Fruit fly (Drosophila melanogaster) whole organism, embryonic: ENCODE measurements around the gene Cpr66Cb.

Experiments used
- Ada2b ChIP-seq: fragments of 200-800 bp; sonication (Bioruptor generic); IDR thresholded peaks from 2 replicates; pipeline ENCODE4 v1.3.6; 2022; ENCODE audit warnings: missing biosample characterization, missing genetic modification characterization
- B-H2 ChIP-seq: fragments of 200-800 bp; sonication (Bioruptor generic); optimal IDR thresholded peaks from 2 replicates; lab custom pipeline; 2018; ENCODE audit warnings: missing biosample characterization, mild to moderate bottlenecking, missing genetic modification characterization
- Bdp1 ChIP-seq: fragments of 200-800 bp; sonication (Bioruptor generic); optimal IDR thresholded peaks from 3 replicates; lab custom pipeline; 2016; ENCODE audit warnings: missing biosample characterization, missing genetic modification characterization
- CG11504 ChIP-seq: fragments of 200-800 bp; sonication (Bioruptor generic); optimal IDR thresholded peaks from 3 replicates; lab custom pipeline; 2019; ENCODE audit warnings: missing biosample characterization, mild to moderate bottlenecking, missing genetic modification characterization, moderate library complexity
- CG14014 ChIP-seq: fragments of 200-800 bp; sonication (Bioruptor generic); IDR thresholded peaks from 2 replicates; pipeline ENCODE4 v1.3.6; 2022; ENCODE audit warnings: missing biosample characterization, missing genetic modification characterization
- CG14667 ChIP-seq: fragments of 200-800 bp; sonication (Bioruptor generic); IDR thresholded peaks from 2 replicates; pipeline ENCODE4 v1.3.6; 2022; ENCODE audit warnings: missing biosample characterization, missing genetic modification characterization
- CG15011 ChIP-seq: fragments of 200-800 bp; sonication (Bioruptor generic); optimal IDR thresholded peaks from 3 replicates; lab custom pipeline; 2018; ENCODE audit warnings: missing biosample characterization, mild to moderate bottlenecking, missing genetic modification characterization
- CG16863 ChIP-seq: fragments of 200-800 bp; sonication (Bioruptor generic); optimal IDR thresholded peaks from 3 replicates; lab custom pipeline; 2016; ENCODE audit warnings: missing biosample characterization, missing genetic modification characterization
- CG17359 ChIP-seq: fragments of 200-800 bp; sonication (Bioruptor generic); optimal IDR thresholded peaks from 3 replicates; lab custom pipeline; 2018; ENCODE audit warnings: missing biosample characterization, mild to moderate bottlenecking, missing genetic modification characterization, moderate library complexity
- CG1832 ChIP-seq: fragments of 200-800 bp; sonication (Bioruptor generic); optimal IDR thresholded peaks from 2 replicates; lab custom pipeline; 2017; ENCODE audit warnings: missing biosample characterization, mild to moderate bottlenecking, missing genetic modification characterization, inconsistent platforms
- CG18476 ChIP-seq: fragments of 200-800 bp; sonication (Bioruptor generic); optimal IDR thresholded peaks from 2 replicates; lab custom pipeline; 2016; ENCODE audit warnings: missing biosample characterization, mild to moderate bottlenecking, missing genetic modification characterization
- CG18599 ChIP-seq: fragments of 200-800 bp; sonication (Bioruptor generic); optimal IDR thresholded peaks from 3 replicates; lab custom pipeline; 2017; ENCODE audit warnings: missing biosample characterization, missing genetic modification characterization, mild to moderate bottlenecking, moderate library complexity, missing genetic modification reagents
- CG2712 ChIP-seq: fragments of 200-800 bp; optimal IDR thresholded peaks from 3 replicates; lab custom pipeline; 2019; ENCODE audit warnings: missing biosample characterization, mild to moderate bottlenecking, missing genetic modification characterization, moderate library complexity
- CG2889 ChIP-seq: fragments of 200-800 bp; sonication (Bioruptor generic); IDR thresholded peaks from 3 replicates; pipeline ENCODE4 v1.3.6; 2022; ENCODE audit warnings: missing biosample characterization, missing genetic modification characterization
- CG31365 ChIP-seq: fragments of 200-800 bp; sonication (Bioruptor generic); optimal IDR thresholded peaks from 2 replicates; lab custom pipeline; 2018; ENCODE audit warnings: missing biosample characterization, mild to moderate bottlenecking, missing genetic modification characterization
- CG34224 ChIP-seq: fragments of 200-800 bp; sonication (Bioruptor generic); IDR thresholded peaks from 3 replicates; pipeline ENCODE4 v1.3.6; 2022; ENCODE audit warnings: missing biosample characterization, missing genetic modification characterization; ENCODE audit not compliant: partially characterized antibody
- CG34376 ChIP-seq: fragments of 200-800 bp; sonication (Bioruptor generic); optimal IDR thresholded peaks from 2 replicates; lab custom pipeline; 2018; ENCODE audit warnings: missing biosample characterization, mild to moderate bottlenecking, missing genetic modification characterization
- CG4707 ChIP-seq: fragments of 200-800 bp; sonication (Bioruptor generic); optimal IDR thresholded peaks from 2 replicates; lab custom pipeline; 2018; ENCODE audit warnings: missing biosample characterization, mild to moderate bottlenecking, missing genetic modification characterization, moderate library complexity
- CG7372 ChIP-seq: fragments of 200-800 bp; sonication (Bioruptor generic); IDR thresholded peaks from 2 replicates; pipeline ENCODE4 v1.3.6; 2022; ENCODE audit warnings: missing biosample characterization, missing genetic modification characterization
- CG7839 ChIP-seq: fragments of 200-800 bp; sonication (Bioruptor generic); optimal IDR thresholded peaks from 3 replicates; lab custom pipeline; 2018; ENCODE audit warnings: missing biosample characterization, mild to moderate bottlenecking, missing genetic modification characterization, moderate library complexity
- CG9609 ChIP-seq: fragments of 200-800 bp; sonication (Bioruptor generic); optimal IDR thresholded peaks from 3 replicates; lab custom pipeline; 2016; ENCODE audit warnings: missing biosample characterization, missing genetic modification characterization
- CG9797 ChIP-seq: fragments of 200-800 bp; sonication (Bioruptor generic); optimal IDR thresholded peaks from 3 replicates; lab custom pipeline; 2018; ENCODE audit warnings: missing biosample characterization, mild to moderate bottlenecking, missing genetic modification characterization
- CHES-1-like ChIP-seq: fragments of 200-800 bp; sonication (Bioruptor generic); optimal IDR thresholded peaks from 2 replicates; lab custom pipeline; 2016; ENCODE audit warnings: missing biosample characterization, missing genetic modification characterization
- Dip3 ChIP-seq: fragments of 200-800 bp; sonication (Bioruptor generic); optimal IDR thresholded peaks from 3 replicates; lab custom pipeline; 2016; ENCODE audit warnings: missing biosample characterization, missing genetic modification characterization
- Doc3 ChIP-seq: fragments of 200-800 bp; sonication (Bioruptor generic); IDR thresholded peaks from 3 replicates; pipeline ENCODE4 v1.3.6; 2022; ENCODE audit warnings: missing biosample characterization, missing genetic modification characterization; ENCODE audit not compliant: partially characterized antibody
- Ets65A ChIP-seq: fragments of 200-800 bp; sonication (Bioruptor generic); peaks from one replicate; lab custom pipeline; 2016; ENCODE audit warnings: missing biosample characterization, missing genetic modification characterization
- Ets97D ChIP-seq: fragments of 200-800 bp; sonication (Bioruptor generic); optimal IDR thresholded peaks from 3 replicates; lab custom pipeline; 2016; ENCODE audit warnings: missing biosample characterization, missing genetic modification characterization
- HHEX ChIP-seq: fragments of 200-800 bp; sonication (Bioruptor generic); optimal IDR thresholded peaks from 3 replicates; lab custom pipeline; 2017; ENCODE audit warnings: missing biosample characterization, mild to moderate bottlenecking, missing genetic modification characterization, missing genetic modification reagents
- Hmr ChIP-seq: fragments of 200-800 bp; sonication (Bioruptor generic); optimal IDR thresholded peaks from 3 replicates; lab custom pipeline; 2017; ENCODE audit warnings: mild to moderate bottlenecking, missing biosample characterization, missing genetic modification reagents, missing genetic modification characterization
- Lpt ChIP-seq: fragments of >200 bp; optimal IDR thresholded peaks from 2 replicates; lab custom pipeline; 2018; ENCODE audit warnings: missing biosample characterization, missing genetic modification characterization
- MESR4 ChIP-seq: fragments of 200-800 bp; sonication (Bioruptor generic); optimal IDR thresholded peaks from 2 replicates; lab custom pipeline; 2018; ENCODE audit warnings: missing biosample characterization, mild to moderate bottlenecking, missing genetic modification characterization, moderate library complexity
- Med ChIP-seq: fragments of 200-800 bp; sonication (Bioruptor generic); peaks from one replicate; lab custom pipeline; 2016; ENCODE audit warnings: missing biosample characterization, missing genetic modification characterization, mild to moderate bottlenecking, inconsistent platforms, moderate library complexity
- PHDP ChIP-seq: fragments of 200-800 bp; sonication (Bioruptor generic); optimal IDR thresholded peaks from 3 replicates; lab custom pipeline; 2018; ENCODE audit warnings: missing biosample characterization, mild to moderate bottlenecking, missing genetic modification characterization, moderate library complexity
- Ravus ChIP-seq: fragments of 200-800 bp; sonication (Bioruptor generic); IDR thresholded peaks from 2 replicates; pipeline ENCODE4 v1.3.6; 2022; ENCODE audit warnings: missing biosample characterization, missing genetic modification characterization
- Stat92E ChIP-seq, 3 experiments: fragments of >200 bp in 2 of 3; fragments of 200-800 bp in 1 of 3; sonication (Bioruptor generic) in 1 of 3; optimal IDR thresholded peaks; 2 replicates each; lab custom pipeline; 2017 to 2019; ENCODE audit warnings: missing biosample characterization in 3 of 3, missing genetic modification characterization in 3 of 3, mild to moderate bottlenecking in 1 of 3, moderate library complexity in 1 of 3
- amos ChIP-seq: fragments of 200-800 bp; sonication (Bioruptor generic); IDR thresholded peaks from 2 replicates; pipeline ENCODE4 v1.3.6; 2022; ENCODE audit warnings: missing biosample characterization, missing genetic modification characterization; ENCODE audit not compliant: partially characterized antibody
- ash1 ChIP-seq: fragments of 200-800 bp; sonication (Bioruptor generic); optimal IDR thresholded peaks from 2 replicates; lab custom pipeline; 2018; ENCODE audit warnings: missing biosample characterization, mild to moderate bottlenecking, missing genetic modification characterization
- cad ChIP-seq: fragments of >200 bp; optimal IDR thresholded peaks from 2 replicates; lab custom pipeline; 2017; ENCODE audit warnings: missing biosample characterization, missing genetic modification characterization
- crc ChIP-seq: fragments of 200-800 bp; sonication (Bioruptor generic); optimal IDR thresholded peaks from 2 replicates; lab custom pipeline; 2016; ENCODE audit warnings: missing biosample characterization, missing genetic modification characterization
- dpn ChIP-seq, 2 experiments: fragments of 200-800 bp; sonication (Bioruptor generic); optimal IDR thresholded peaks; 3 replicates each; lab custom pipeline; 2016; ENCODE audit warnings: missing biosample characterization in 2 of 2, missing genetic modification characterization in 2 of 2
- ems ChIP-seq: fragments of 200-800 bp; sonication (Bioruptor generic); optimal IDR thresholded peaks from 3 replicates; lab custom pipeline; 2016; ENCODE audit warnings: missing biosample characterization, missing genetic modification characterization
- esg ChIP-seq: fragments of 200-800 bp; sonication (Bioruptor generic); conservative IDR thresholded peaks from 2 replicates; pipeline ENCODE4 v1.3.6; 2022; ENCODE audit warnings: missing biosample characterization, missing genetic modification characterization
- eve ChIP-seq, 2 experiments: fragments of >200 bp; optimal IDR thresholded peaks; 2 replicates each; lab custom pipeline; 2017; ENCODE audit warnings: missing biosample characterization in 2 of 2, missing genetic modification characterization in 2 of 2
- exex ChIP-seq: fragments of 200-800 bp; sonication (Bioruptor generic); optimal IDR thresholded peaks from 4 replicates; lab custom pipeline; 2018; ENCODE audit warnings: missing biosample characterization, mild to moderate bottlenecking, missing genetic modification characterization, moderate library complexity
- fru ChIP-seq: fragments of >200 bp; optimal IDR thresholded peaks from 2 replicates; lab custom pipeline; 2017
- jigr1 ChIP-seq: fragments of 200-800 bp; sonication (Bioruptor generic); IDR thresholded peaks from 3 replicates; pipeline ENCODE4 v1.3.6; 2022; ENCODE audit warnings: missing biosample characterization, missing genetic modification characterization
- kah ChIP-seq: fragments of 200-800 bp; sonication (Bioruptor generic); optimal IDR thresholded peaks from 2 replicates; lab custom pipeline; 2018; ENCODE audit warnings: missing biosample characterization, mild to moderate bottlenecking, missing genetic modification characterization
- peb ChIP-seq: fragments of 200-800 bp; sonication (Bioruptor generic); IDR thresholded peaks from 2 replicates; pipeline ENCODE4 v1.3.6; 2022; ENCODE audit warnings: missing biosample characterization, missing genetic modification characterization
- schlank ChIP-seq: fragments of 200-800 bp; sonication (Bioruptor generic); optimal IDR thresholded peaks from 2 replicates; lab custom pipeline; 2018; ENCODE audit warnings: missing biosample characterization, mild to moderate bottlenecking, missing genetic modification characterization
- tin ChIP-seq: fragments of 200-800 bp; sonication (Bioruptor generic); optimal IDR thresholded peaks from 3 replicates; lab custom pipeline; 2016; ENCODE audit warnings: missing biosample characterization, missing genetic modification characterization
- tll ChIP-seq, 2 experiments: fragments of 200-800 bp in 1 of 2; fragments of >200 bp in 1 of 2; sonication (Bioruptor generic) in 1 of 2; optimal IDR thresholded peaks; 2 replicates each; lab custom pipeline; 2017 to 2019; ENCODE audit warnings: missing biosample characterization in 2 of 2, missing genetic modification characterization in 2 of 2, mild to moderate bottlenecking in 1 of 2, moderate library complexity in 1 of 2
- vvl ChIP-seq: fragments of 200-800 bp; sonication (Bioruptor generic); IDR thresholded peaks from 2 replicates; pipeline ENCODE4 v1.3.6; 2022; ENCODE audit warnings: missing biosample characterization, missing genetic modification characterization

Gene Cpr66Cb

dm6 chr3L:8338921-8339320 is 2.4 kb downstream of the Cpr66Cb start, which contains the start of gene Pex2 (continued):
- TF ChIP-seq HHEX (GFP tag; lab: Kevin White, UChicago) (no peak), Ravus (GFP tag; lab: Robert Waterston, UW) (no peak), vvl (no peak), Lpt (GFP tag; lab: Kevin White, UChicago) (no peak), Ets65A (no peak), ems (GFP tag; lab: Kevin White, UChicago) (no peak), crc (peak; percentile 27), tll (GFP tag; optimal IDR thresholded peaks at IDR 0.05; lab: Kevin White, UChicago) (no peak), CG34376 (GFP tag; lab: Kevin White, UChicago) (peak; percentile 58), CG2712 (tag; lab: Kevin White, UChicago) (peak; percentile 5), tin (GFP tag; lab: Kevin White, UChicago) (no peak), esg (no peak), Hmr (GFP tag; lab: Kevin White, UChicago) (peak; percentile 33), Ada2b (GFP tag; lab: Robert Waterston, UW) (no peak), CG31365 (tag; lab: Kevin White, UChicago) (no peak), CG9609 (no peak), fru (lab: Kevin White, UChicago) (no peak), CHES-1-like (no peak), CG9797 (no peak), CG4707 (GFP tag; lab: Kevin White, UChicago) (no peak), CG14667 (GFP tag; lab: Robert Waterston, UW) (no peak), Doc3 (GFP tag; lab: Robert Waterston, UW) (0 out of 3 replicates have a peak, but pooled peaks have one; percentile 21), ash1 (GFP tag; lab: Kevin White, UChicago) (no peak), jigr1 (no peak), Ets97D (GFP tag; lab: Kevin White, UChicago) (no peak), peb (GFP tag; lab: Robert Waterston, UW) (no peak), CG2889 (GFP tag; lab: Robert Waterston, UW) (no peak), CG18476 (no peak), CG17359 (tag; lab: Kevin White, UChicago) (no peak), dpn (GFP tag; optimal IDR thresholded peaks at IDR 0.05; lab: Kevin White, UChicago) (no peak), CG16863 (GFP tag; lab: Kevin White, UChicago) (no peak), cad (GFP tag; lab: Kevin White, UChicago) (no peak), exex (no peak), CG1832 (GFP tag; lab: Kevin White, UChicago) (no peak), B-H2 (GFP tag; lab: Kevin White, UChicago) (peak; percentile 71), Bdp1 (no peak), eve (GFP tag; optimal IDR thresholded peaks at IDR 0.05; lab: Kevin White, UChicago) (no peak), schlank (tag; lab: Kevin White, UChicago) (no peak), Stat92E (GFP tag; optimal IDR thresholded peaks at IDR 0.05; lab: Kevin White, UChicago) (no peak), Med (peak; percentile 84), CG15011 (GFP tag; lab: Kevin White, UChicago) (no peak), CG34224 (GFP tag; lab: Robert Waterston, UW) (peak; percentile 34; the same call in 1 of the 3 replicates), kah (GFP tag; lab: Kevin White, UChicago) (no peak), CG7372 (GFP tag; lab: Robert Waterston, UW) (no peak), Dip3 (GFP tag; lab: Kevin White, UChicago) (no peak), PHDP (tag; lab: Kevin White, UChicago) (peak; percentile 24), amos (GFP tag; lab: Robert Waterston, UW) (no peak; the same call in 1 of the 2 replicates), CG7839 (no peak), MESR4 (peak; percentile 28), CG18599 (no peak), CG14014 (GFP tag; lab: Robert Waterston, UW) (no peak), CG11504 (tag; lab: Kevin White, UChicago) (no peak)
